Fruit fly (Drosophila melanogaster) whole organism, embryonic: Measurements from ENCODE around the gene Dbp21E2.

ENCODE experiments used
- ATbp ChIP-seq: fragments of 200-800 bp; sonication (Bioruptor generic); optimal IDR thresholded peaks from 2 replicates; lab custom pipeline; 2017; ENCODE audit warnings: missing biosample characterization, mild to moderate bottlenecking, missing genetic modification characterization, missing genetic modification reagents
- BEAF-32 ChIP-seq: fragments of 200-800 bp; sonication (Bioruptor generic); optimal IDR thresholded peaks from 3 replicates; lab custom pipeline; 2017; ENCODE audit warnings: missing biosample characterization, missing genetic modification characterization, mild to moderate bottlenecking, moderate library complexity, missing genetic modification reagents
- CG10321 ChIP-seq: fragments of 200-800 bp; sonication (Bioruptor generic); IDR thresholded peaks from 2 replicates; pipeline ENCODE4 v1.3.6; 2022; ENCODE audit warnings: missing biosample characterization, missing genetic modification characterization
- CG11247 ChIP-seq: fragments of 200-800 bp; sonication (Bioruptor generic); IDR thresholded peaks from 2 replicates; pipeline ENCODE4 v1.3.6; 2022; ENCODE audit warnings: missing biosample characterization, missing genetic modification characterization
- CG12155 ChIP-seq: fragments of 200-800 bp; sonication (Bioruptor generic); optimal IDR thresholded peaks from 3 replicates; lab custom pipeline; 2016; ENCODE audit warnings: missing biosample characterization, missing genetic modification characterization
- CG12744 ChIP-seq: fragments of 200-800 bp; sonication (Bioruptor generic); optimal IDR thresholded peaks from 2 replicates; lab custom pipeline; 2016; ENCODE audit warnings: missing biosample characterization, missing genetic modification characterization
- CG13424 ChIP-seq: fragments of 200-800 bp; sonication (Bioruptor generic); optimal IDR thresholded peaks from 2 replicates; lab custom pipeline; 2019; ENCODE audit warnings: missing biosample characterization, mild to moderate bottlenecking, missing genetic modification characterization, moderate library complexity
- CG14441 ChIP-seq: fragments of 200-800 bp; sonication (Bioruptor generic); IDR thresholded peaks from 2 replicates; pipeline ENCODE4 v1.3.6; 2022; ENCODE audit warnings: missing biosample characterization, missing genetic modification characterization
- CG15011 ChIP-seq: fragments of 200-800 bp; sonication (Bioruptor generic); optimal IDR thresholded peaks from 3 replicates; lab custom pipeline; 2018; ENCODE audit warnings: missing biosample characterization, mild to moderate bottlenecking, missing genetic modification characterization
- CG15601 ChIP-seq: fragments of 200-800 bp; sonication (Bioruptor generic); optimal IDR thresholded peaks from 3 replicates; lab custom pipeline; 2019; ENCODE audit warnings: missing biosample characterization, mild to moderate bottlenecking, missing genetic modification characterization, moderate library complexity
- CG16813 ChIP-seq: fragments of 200-800 bp; sonication (Bioruptor generic); IDR thresholded peaks from 3 replicates; pipeline ENCODE4 v1.3.6; 2022; ENCODE audit warnings: missing biosample characterization, missing genetic modification characterization; ENCODE audit not compliant: partially characterized antibody
- CG16863 ChIP-seq: fragments of 200-800 bp; sonication (Bioruptor generic); optimal IDR thresholded peaks from 3 replicates; lab custom pipeline; 2016; ENCODE audit warnings: missing biosample characterization, missing genetic modification characterization
- CG17328 ChIP-seq: fragments of 200-800 bp; sonication (Bioruptor generic); IDR thresholded peaks from 2 replicates; pipeline ENCODE4 v1.3.6; 2022; ENCODE audit warnings: missing biosample characterization, missing genetic modification characterization
- CG2120 ChIP-seq: fragments of 200-800 bp; sonication (Bioruptor generic); optimal IDR thresholded peaks from 3 replicates; lab custom pipeline; 2016; ENCODE audit warnings: missing biosample characterization, missing genetic modification characterization
- CG3163 ChIP-seq: fragments of 200-800 bp; sonication (Bioruptor generic); optimal IDR thresholded peaks from 3 replicates; lab custom pipeline; 2016; ENCODE audit warnings: missing biosample characterization, missing genetic modification characterization
- CG32767 ChIP-seq: fragments of 200-800 bp; sonication (Bioruptor generic); IDR thresholded peaks from 2 replicates; pipeline ENCODE4 v1.3.6; 2022; ENCODE audit warnings: missing biosample characterization, missing genetic modification characterization
- CG4820 ChIP-seq: fragments of 200-800 bp; sonication (Bioruptor generic); optimal IDR thresholded peaks from 3 replicates; lab custom pipeline; 2016; ENCODE audit warnings: missing biosample characterization, missing genetic modification characterization
- CG7271 ChIP-seq: fragments of 200-800 bp; sonication (Bioruptor generic); optimal IDR thresholded peaks from 2 replicates; lab custom pipeline; 2018; ENCODE audit warnings: missing biosample characterization, mild to moderate bottlenecking, missing genetic modification characterization, moderate library complexity
- CG7556 ChIP-seq: fragments of 200-800 bp; sonication (Bioruptor generic); optimal IDR thresholded peaks from 2 replicates; lab custom pipeline; 2017; ENCODE audit warnings: missing biosample characterization, mild to moderate bottlenecking, missing genetic modification characterization
- CG7987 ChIP-seq: fragments of 200-800 bp; sonication (Bioruptor generic); optimal IDR thresholded peaks from 2 replicates; lab custom pipeline; 2018; ENCODE audit warnings: missing biosample characterization, mild to moderate bottlenecking, missing genetic modification characterization, moderate library complexity
- CG8290 ChIP-seq, 3 experiments: fragments of 200-800 bp; sonication (Bioruptor generic); optimal IDR thresholded peaks; 2 replicates each; lab custom pipeline; 2016 to 2019; ENCODE audit warnings: missing biosample characterization in 3 of 3, missing genetic modification characterization in 3 of 3, mild to moderate bottlenecking in 2 of 3, moderate library complexity in 1 of 3
- CG9437 ChIP-seq: fragments of 200-800 bp; sonication (Bioruptor generic); optimal IDR thresholded peaks from 2 replicates; lab custom pipeline; 2018; ENCODE audit warnings: missing biosample characterization, mild to moderate bottlenecking, missing genetic modification characterization
- Dll ChIP-seq: fragments of 200-800 bp; sonication (Bioruptor generic); IDR thresholded peaks from 4 replicates; pipeline ENCODE4 v1.3.6; 2022; ENCODE audit warnings: missing biosample characterization, missing genetic modification characterization; ENCODE audit not compliant: partially characterized antibody
- HLH54F ChIP-seq: fragments of 200-800 bp; sonication (Bioruptor generic); optimal IDR thresholded peaks from 3 replicates; lab custom pipeline; 2016; ENCODE audit warnings: missing biosample characterization, missing genetic modification characterization
- Oli ChIP-seq: fragments of 200-800 bp; sonication (Bioruptor generic); optimal IDR thresholded peaks from 2 replicates; lab custom pipeline; 2018; ENCODE audit warnings: missing biosample characterization, mild to moderate bottlenecking, missing genetic modification characterization, moderate library complexity
- Sox100B ChIP-seq: fragments of 200-800 bp; sonication (Bioruptor generic); optimal IDR thresholded peaks from 3 replicates; lab custom pipeline; 2018; ENCODE audit warnings: missing biosample characterization, mild to moderate bottlenecking, missing genetic modification characterization
- Sox102F ChIP-seq: fragments of 200-800 bp; sonication (Bioruptor generic); optimal IDR thresholded peaks from 2 replicates; lab custom pipeline; 2018; ENCODE audit warnings: missing biosample characterization, mild to moderate bottlenecking, missing genetic modification characterization, moderate library complexity
- Xbp1 ChIP-seq: fragments of 200-800 bp; sonication (Bioruptor generic); optimal IDR thresholded peaks from 3 replicates; lab custom pipeline; 2016; ENCODE audit warnings: missing biosample characterization, mild to moderate bottlenecking, missing genetic modification characterization
- Xrp1 ChIP-seq: fragments of 200-800 bp; sonication (Bioruptor generic); IDR thresholded peaks from 2 replicates; pipeline ENCODE4 v1.3.6; 2022; ENCODE audit warnings: missing biosample characterization, missing genetic modification characterization
- ash1 ChIP-seq: fragments of 200-800 bp; sonication (Bioruptor generic); optimal IDR thresholded peaks from 2 replicates; lab custom pipeline; 2018; ENCODE audit warnings: missing biosample characterization, mild to moderate bottlenecking, missing genetic modification characterization
- croc ChIP-seq: fragments of 200-800 bp; sonication (Bioruptor generic); conservative IDR thresholded peaks from 3 replicates; pipeline ENCODE4 v1.3.6; 2022; ENCODE audit warnings: missing biosample characterization, missing genetic modification characterization
- cwo ChIP-seq: fragments of 200-800 bp; sonication (Bioruptor generic); optimal IDR thresholded peaks from 3 replicates; lab custom pipeline; 2017; ENCODE audit warnings: missing biosample characterization, missing genetic modification characterization, mild to moderate bottlenecking, moderate library complexity, missing genetic modification reagents
- dpn ChIP-seq, 2 experiments: fragments of 200-800 bp; sonication (Bioruptor generic); optimal IDR thresholded peaks; 3 replicates each; lab custom pipeline; 2016; ENCODE audit warnings: missing biosample characterization in 2 of 2, missing genetic modification characterization in 2 of 2
- ems ChIP-seq: fragments of 200-800 bp; sonication (Bioruptor generic); optimal IDR thresholded peaks from 3 replicates; lab custom pipeline; 2016; ENCODE audit warnings: missing biosample characterization, missing genetic modification characterization
- eyg ChIP-seq: fragments of 200-800 bp; sonication (Bioruptor generic); optimal IDR thresholded peaks from 3 replicates; lab custom pipeline; 2016; ENCODE audit warnings: missing biosample characterization, missing genetic modification characterization
- fru ChIP-seq: fragments of >200 bp; optimal IDR thresholded peaks from 2 replicates; lab custom pipeline; 2017
- gt ChIP-seq: fragments of 200-800 bp; sonication (Bioruptor generic); IDR thresholded peaks from 2 replicates; pipeline ENCODE4 v1.3.6; 2022; ENCODE audit warnings: missing biosample characterization, missing genetic modification characterization
- hbn ChIP-seq: fragments of 200-800 bp; sonication (Bioruptor generic); IDR thresholded peaks from 2 replicates; pipeline ENCODE4 v1.3.6; 2022; ENCODE audit warnings: missing biosample characterization, missing genetic modification characterization; ENCODE audit not compliant: partially characterized antibody
- hth ChIP-seq: fragments of >200 bp; optimal IDR thresholded peaks from 2 replicates; lab custom pipeline; 2017; ENCODE audit warnings: inconsistent platforms
- lov ChIP-seq, 2 experiments: fragments of 200-800 bp in 1 of 2; fragments of >200 bp in 1 of 2; sonication (Bioruptor generic) in 1 of 2; IDR thresholded peaks in 1 of 2; optimal IDR thresholded peaks in 1 of 2; 2 replicates in 1 of 2; 3 replicates in 1 of 2; pipeline versions ENCODE4 v1.3.6 to Lab custom; 2017 to 2022; ENCODE audit warnings: missing biosample characterization in 1 of 2, missing genetic modification characterization in 1 of 2
- mam ChIP-seq: fragments of 200-800 bp; sonication (Bioruptor generic); optimal IDR thresholded peaks from 3 replicates; lab custom pipeline; 2016; ENCODE audit warnings: missing biosample characterization, missing genetic modification characterization
- mld ChIP-seq: fragments of 200-800 bp; sonication (Bioruptor generic); IDR thresholded peaks from 3 replicates; pipeline ENCODE4 v1.3.6; 2022; ENCODE audit warnings: missing biosample characterization, missing genetic modification characterization; ENCODE audit not compliant: partially characterized antibody
- otp ChIP-seq: fragments of 200-800 bp; sonication (Bioruptor generic); IDR thresholded peaks from 3 replicates; pipeline ENCODE4, ENCODE4 v1.3.6; 2022; ENCODE audit warnings: missing biosample characterization, missing genetic modification characterization
- pita ChIP-seq: fragments of 200-800 bp; sonication (Bioruptor generic); optimal IDR thresholded peaks from 2 replicates; lab custom pipeline; 2017; ENCODE audit warnings: missing biosample characterization, mild to moderate bottlenecking, missing genetic modification characterization
- pnt ChIP-seq: fragments of 200-800 bp; sonication (Bioruptor generic); optimal IDR thresholded peaks from 3 replicates; lab custom pipeline; 2016; ENCODE audit warnings: missing biosample characterization, missing genetic modification characterization
- sc ChIP-seq, 3 experiments: fragments of >200 bp in 2 of 3; fragments of 200-800 bp in 1 of 3; sonication (Bioruptor generic) in 1 of 3; optimal IDR thresholded peaks; 2 replicates in 2 of 3; 3 replicates in 1 of 3; lab custom pipeline; 2017; ENCODE audit warnings: mild to moderate bottlenecking in 1 of 3, missing biosample characterization in 1 of 3, missing genetic modification characterization in 1 of 3, missing genetic modification reagents in 1 of 3
- sqz ChIP-seq: fragments of 200-800 bp; sonication (Bioruptor generic); optimal IDR thresholded peaks from 3 replicates; lab custom pipeline; 2018; ENCODE audit warnings: missing biosample characterization, mild to moderate bottlenecking, missing genetic modification characterization
- tgo ChIP-seq: fragments of 200-800 bp; sonication (Bioruptor generic); IDR thresholded peaks from 3 replicates; pipeline ENCODE4 v1.3.6; 2022; ENCODE audit warnings: missing biosample characterization, missing genetic modification characterization
- tna ChIP-seq: fragments of 200-800 bp; sonication (Bioruptor generic); IDR thresholded peaks from 2 replicates; pipeline ENCODE4 v1.3.6; 2022; ENCODE audit warnings: missing biosample characterization, missing genetic modification characterization; ENCODE audit not compliant: partially characterized antibody
- wor ChIP-seq: fragments of 200-800 bp; sonication (Bioruptor generic); IDR thresholded peaks from 2 replicates; pipeline ENCODE4 v1.3.6; 2022; ENCODE audit warnings: missing biosample characterization, missing genetic modification characterization

The Dbp21E2 gene

dm6 chr2L:856001-856400, 44.6 kb downstream of the Dbp21E2 start (continued):
- no peak for TF ChIP-seq CG4820 (GFP tag; lab: Kevin White, UChicago)
- TF ChIP-seq CG11247 (GFP tag; lab: Robert Waterston, UW), result no peak
- TF ChIP-seq sc (optimal IDR thresholded peaks at IDR 0.05; lab: Kevin White, UChicago), result no peak
- TF ChIP-seq sc (GFP tag; optimal IDR thresholded peaks at IDR 0.05; lab: Kevin White, UChicago), result no peak
- no peak for TF ChIP-seq cwo
- no peak for TF ChIP-seq CG15011 (GFP tag; lab: Kevin White, UChicago)
- TF ChIP-seq ems, result no peak
- no peak for TF ChIP-seq Oli
- no peak for TF ChIP-seq gt (GFP tag; lab: Robert Waterston, UW)
- peak; percentile 49 for TF ChIP-seq CG15601 (tag; lab: Kevin White, UChicago)
- no peak for TF ChIP-seq sqz (GFP tag; lab: Kevin White, UChicago)
- peak; percentile 33 for TF ChIP-seq CG7987
- 0 out of 3 replicates have a peak, but pooled peaks have one; percentile 50 for TF ChIP-seq otp
- TF ChIP-seq mam (GFP tag; lab: Kevin White, UChicago), result no peak
- TF ChIP-seq Dll (GFP tag; lab: Robert Waterston, UW), result no peak
- TF ChIP-seq CG32767 (GFP tag; lab: Robert Waterston, UW), result no peak
- TF ChIP-seq tgo (GFP tag; lab: Robert Waterston, UW), result no peak
- no peak for TF ChIP-seq CG17328
- no peak for TF ChIP-seq CG9437
- no peak for TF ChIP-seq Sox100B (GFP tag; lab: Kevin White, UChicago)
- no peak for TF ChIP-seq CG14441 (GFP tag; lab: Robert Waterston, UW)
- no peak for TF ChIP-seq wor
- no peak for TF ChIP-seq CG16813 (GFP tag; lab: Robert Waterston, UW)
- TF ChIP-seq CG2120 (GFP tag; lab: Kevin White, UChicago), result peak; percentile 33
- TF ChIP-seq BEAF-32 (GFP tag; lab: Kevin White, UChicago), result no peak
- TF ChIP-seq ATbp (GFP tag; lab: Kevin White, UChicago), result peak; percentile 77
- TF ChIP-seq hth (lab: Kevin White, UChicago), result no peak
- no peak for TF ChIP-seq hbn (GFP tag; lab: Robert Waterston, UW)
- TF ChIP-seq lov (optimal IDR thresholded peaks at IDR 0.05; lab: Kevin White, UChicago), result no peak
- TF ChIP-seq lov (GFP tag; IDR thresholded peaks at IDR 0.05; lab: Robert Waterston, UW), result no peak
- no peak for TF ChIP-seq CG7271 (tag; lab: Kevin White, UChicago)
- TF ChIP-seq fru, result no peak
- TF ChIP-seq eyg, result no peak
- TF ChIP-seq CG12155 (GFP tag; lab: Kevin White, UChicago), result no peak
- no peak for TF ChIP-seq croc (GFP tag; lab: Robert Waterston, UW)
- no peak for TF ChIP-seq CG16863 (GFP tag; lab: Kevin White, UChicago)
- no peak for TF ChIP-seq CG12744 (GFP tag; lab: Kevin White, UChicago)
- no peak for TF ChIP-seq CG7556 (GFP tag; lab: Kevin White, UChicago)
- no peak for TF ChIP-seq pita (GFP tag; lab: Kevin White, UChicago)
- no peak for TF ChIP-seq tna (GFP tag; lab: Robert Waterston, UW)
- TF ChIP-seq Xbp1 (GFP tag; lab: Kevin White, UChicago), result no peak
- TF ChIP-seq ash1, result no peak
- no peak for TF ChIP-seq CG3163 (GFP tag; lab: Kevin White, UChicago)
- TF ChIP-seq Sox102F (GFP tag; lab: Kevin White, UChicago), result no peak
- TF ChIP-seq dpn (GFP tag; optimal IDR thresholded peaks at IDR 0.05; lab: Kevin White, UChicago), result no peak
- 0 out of 2 replicates have a peak, but pooled peaks have one; percentile 15 for TF ChIP-seq CG10321 (GFP tag; lab: Robert Waterston, UW)
- TF ChIP-seq CG13424, result no peak
- TF ChIP-seq pnt (GFP tag; lab: Kevin White, UChicago), result no peak
- TF ChIP-seq HLH54F (GFP tag; lab: Kevin White, UChicago), result no peak
- TF ChIP-seq CG8290 (GFP tag; optimal IDR thresholded peaks at IDR 0.05; lab: Kevin White, UChicago), result no peak
- peak in 1 of 2 experiments; percentile 68 for TF ChIP-seq CG8290 (tag; optimal IDR thresholded peaks at IDR 0.05; lab: Kevin White, UChicago)
- TF ChIP-seq Xrp1 (GFP tag; lab: Robert Waterston, UW), result peak; percentile 59
- TF ChIP-seq mld (GFP tag; lab: Robert Waterston, UW), result no peak
